Worm (Caenorhabditis elegans): Measurements from ENCODE around the gene fip-4.

The fip-4 gene

DNA sequence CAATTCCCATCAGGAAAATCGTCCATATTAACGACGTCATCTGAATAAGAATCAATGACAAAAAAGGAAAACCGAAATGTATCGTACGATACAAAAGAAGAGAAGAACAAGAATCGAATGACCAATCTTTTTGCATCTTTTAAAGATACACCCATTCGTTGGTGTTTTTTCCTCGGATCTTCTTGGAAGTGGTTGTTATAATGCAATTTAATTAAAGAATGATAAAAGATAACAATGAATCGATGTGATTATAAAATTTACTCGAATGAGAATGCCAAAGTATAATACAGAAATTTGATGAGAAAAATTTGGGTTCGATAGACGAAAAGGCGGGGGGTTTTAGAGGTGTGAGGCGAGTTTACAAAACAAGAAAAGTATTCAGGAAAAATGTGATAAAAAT is 18.0 kb upstream of the fip-4 start, which contains the start of gene F41E6.12 (continued):
- TF ChIP-seq tlf-1 (GFP tag; optimal IDR thresholded peaks at IDR 0.05) = peak; percentile 47
- no peak for TF ChIP-seq efl-1 (GFP tag; optimal IDR thresholded peaks at IDR 0.05)
- TF ChIP-seq ama-1 (optimal IDR thresholded peaks at IDR 0.05) = peak; percentile 69
- TF ChIP-seq ama-1 (GFP tag; optimal IDR thresholded peaks at IDR 0.05) = no peak
- TF ChIP-seq attf-5 (GFP tag; optimal IDR thresholded peaks at IDR 0.05) = no peak
- TF ChIP-seq mes-4 (tag; optimal IDR thresholded peaks at IDR 0.05) = no peak
- no peak for TF ChIP-seq K12H6.12 (tag; optimal IDR thresholded peaks at IDR 0.05)
- no peak for TF ChIP-seq rpc-1 (optimal IDR thresholded peaks at IDR 0.05)
- TF ChIP-seq rpc-1 (tag; optimal IDR thresholded peaks at IDR 0.05) = no peak
- TF ChIP-seq D2030.7 (GFP tag; IDR thresholded peaks at IDR 0.05) = no peak
- no peak for TF ChIP-seq F39B2.1 (GFP tag; IDR thresholded peaks at IDR 0.05)
- TF ChIP-seq rcor-1 (GFP tag; IDR thresholded peaks at IDR 0.05) = 0 out of 2 replicates have a peak, but pooled peaks have one; percentile 15
- TF ChIP-seq T07F8.4 (tag; optimal IDR thresholded peaks at IDR 0.05) = no peak
- TF ChIP-seq ceh-100 (GFP tag; IDR thresholded peaks at IDR 0.05) = no peak
- no peak for TF ChIP-seq hlh-12 (tag; optimal IDR thresholded peaks at IDR 0.05)
- no peak for TF ChIP-seq T26A5.8 (tag; optimal IDR thresholded peaks at IDR 0.05)
- no peak for TF ChIP-seq ekl-4 (GFP tag; IDR thresholded peaks at IDR 0.05)
- TF ChIP-seq let-607 (tag; optimal IDR thresholded peaks at IDR 0.05) = no peak

DNA sequence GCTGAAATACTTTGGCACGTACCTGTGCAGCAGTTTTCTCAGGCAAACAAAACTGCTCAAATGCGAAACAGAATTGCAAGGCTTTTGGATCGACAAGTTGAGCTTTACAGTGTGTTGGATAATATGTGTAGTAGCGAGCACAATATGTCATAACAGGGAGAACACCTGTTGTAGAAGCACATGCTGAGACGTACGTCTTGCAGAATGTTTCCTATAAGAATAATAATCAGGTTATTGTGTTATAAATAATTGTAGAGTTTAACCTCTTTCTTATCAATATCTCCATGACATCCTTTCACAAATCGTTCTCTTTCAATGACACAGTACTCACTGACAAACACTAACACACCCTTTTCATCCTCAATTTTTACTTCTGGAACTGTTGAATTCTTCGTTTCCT is 16.5 kb upstream of the fip-4 start:
- TF ChIP-seq athp-1 (tag; optimal IDR thresholded peaks at IDR 0.05) (no peak), fkh-3 (tag; optimal IDR thresholded peaks at IDR 0.05) (no peak), lin-26 (GFP tag; IDR thresholded peaks at IDR 0.05) (no peak), zim-3 (tag; optimal IDR thresholded peaks at IDR 0.05) (no peak), lsy-27 (tag; optimal IDR thresholded peaks at IDR 0.05; ENCODE audit: borderline replicate concordance, insufficient read depth) (no peak), sptf-2 (GFP tag; optimal IDR thresholded peaks at IDR 0.05) (no peak), pbrm-1 (GFP tag; IDR thresholded peaks at IDR 0.05) (no peak), zfh-2 (GFP tag; conservative IDR thresholded peaks at IDR 0.05) (no peak), madf-10 (tag; optimal IDR thresholded peaks at IDR 0.05) (no peak), nhr-120 (GFP tag; IDR thresholded peaks at IDR 0.05) (no peak), C06A6.2 (GFP tag; conservative IDR thresholded peaks at IDR 0.05) (no peak), F23B12.7 (tag; optimal IDR thresholded peaks at IDR 0.05; ENCODE audit: insufficient read depth) (no peak), unc-62 (GFP tag; optimal IDR thresholded peaks at IDR 0.05) (no peak), ceh-79 (tag; optimal IDR thresholded peaks at IDR 0.05) (no peak), B0019.2 (GFP tag; conservative IDR thresholded peaks at IDR 0.05) (no peak)

DNA sequence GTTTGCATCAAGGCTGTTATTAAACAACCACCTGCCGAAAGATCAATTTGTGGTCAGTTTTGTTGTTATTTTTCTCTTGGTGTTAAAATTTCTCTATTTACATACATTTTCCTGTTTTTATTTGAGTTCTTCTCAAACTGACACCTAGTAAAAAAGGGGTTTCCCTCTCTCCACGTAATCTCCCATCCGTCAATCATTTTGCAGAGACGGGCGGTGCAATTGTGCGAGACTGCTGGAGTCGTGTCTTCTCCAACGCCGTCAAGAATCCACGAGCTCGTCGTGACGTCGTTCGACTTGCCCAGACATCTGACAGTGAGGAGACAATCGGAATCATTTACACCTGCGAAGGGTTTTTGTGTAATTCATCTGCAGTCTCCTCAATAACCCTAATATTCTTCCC is 15.3 kb upstream of the fip-4 start:
- TF ChIP-seq hmg-1.2 (GFP tag; IDR thresholded peaks at IDR 0.05) (no peak), rcor-1 (GFP tag; IDR thresholded peaks at IDR 0.05) (no peak), T07F8.4 (tag; optimal IDR thresholded peaks at IDR 0.05) (no peak), Y53F4B.3 (GFP tag; IDR thresholded peaks at IDR 0.05) (no peak), aptf-2 (GFP tag; conservative IDR thresholded peaks at IDR 0.05) (no peak), ceh-91 (GFP tag; IDR thresholded peaks at IDR 0.05) (no peak), ztf-22 (GFP tag; optimal IDR thresholded peaks at IDR 0.05) (no peak)

DNA sequence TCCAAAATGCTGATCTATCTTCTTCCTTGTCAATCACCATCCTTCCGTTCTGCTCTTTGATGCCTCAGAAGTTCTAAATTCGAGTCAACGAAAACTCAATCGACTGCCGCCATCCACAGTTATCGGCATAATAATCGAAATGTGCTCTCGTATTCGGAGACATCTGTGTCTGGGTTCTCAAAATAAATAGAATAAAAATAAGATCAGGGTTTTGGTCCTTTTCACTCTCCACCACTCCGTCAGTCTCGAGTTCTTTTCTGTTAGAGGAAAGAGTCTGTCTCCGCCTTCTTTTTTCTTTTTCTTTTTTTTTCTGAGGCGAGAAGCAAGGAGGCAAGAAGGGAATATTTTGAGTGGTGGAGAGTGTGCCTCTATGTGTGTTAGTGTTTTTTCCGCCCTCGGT is 12.7 kb upstream of the fip-4 start, which contains the start of gene F41E6.17:
F41E6.17 (plus strand) TSS at position 348 of the 400 bp plus-strand sequence.
- TF ChIP-seq F22D6.2 (tag; optimal IDR thresholded peaks at IDR 0.05) (no peak), T26A5.8 (tag; optimal IDR thresholded peaks at IDR 0.05) (no peak), sdz-38 (tag; optimal IDR thresholded peaks at IDR 0.05) (no peak), ceh-91 (GFP tag; IDR thresholded peaks at IDR 0.05) (no peak), F37B4.10 (GFP tag; IDR thresholded peaks at IDR 0.05) (no peak), nhr-179 (tag; optimal IDR thresholded peaks at IDR 0.05) (no peak), die-1 (tag; optimal IDR thresholded peaks at IDR 0.05) (no peak), madf-6 (GFP tag; IDR thresholded peaks at IDR 0.05) (no peak), ccch-3 (GFP tag; optimal IDR thresholded peaks at IDR 0.05) (no peak), him-1 (tag; optimal IDR thresholded peaks at IDR 0.05) (no peak)
